Fruit fly (Drosophila melanogaster): ENCODE results near the gene NHP2.

Gene NHP2

dm6 chr3L:14759097-14759795 lies 42.7 kb downstream of the NHP2 start (continued):
- TF ChIP-seq stwl (tag; optimal IDR thresholded peaks at IDR 0.05) (peak; percentile 72), psq (GFP tag; optimal IDR thresholded peaks at IDR 0.05) (peak; percentile 98), CG5953 (GFP tag; IDR thresholded peaks at IDR 0.05) (peak; percentile 98), aop (GFP tag; IDR thresholded peaks at IDR 0.05) (peak; percentile 96), CG7556 (GFP tag; optimal IDR thresholded peaks at IDR 0.05) (peak; percentile 100), CG4328 (GFP tag; optimal IDR thresholded peaks at IDR 0.05) (peak; percentile 100), br (optimal IDR thresholded peaks at IDR 0.05) (no peak), dysf (GFP tag; IDR thresholded peaks at IDR 0.05) (peak; percentile 100), H2.0 (GFP tag; IDR thresholded peaks at IDR 0.05) (peak; percentile 99), sug (tag; optimal IDR thresholded peaks at IDR 0.05) (peak; percentile 100), Doc2 (GFP tag; IDR thresholded peaks at IDR 0.05) (peak; percentile 99), Med (GFP tag) (peak; percentile 100), Ssrp (tag; optimal IDR thresholded peaks at IDR 0.05) (peak; percentile 100), CG10431 (GFP tag; optimal IDR thresholded peaks at IDR 0.05) (peak; percentile 99), CG7745 (tag; optimal IDR thresholded peaks at IDR 0.05) (peak; percentile 87), CG11560 (tag; IDR thresholded peaks at IDR 0.05) (peak; percentile 95), exex (tag; optimal IDR thresholded peaks at IDR 0.05) (peak; percentile 99), Ada2b (GFP tag; IDR thresholded peaks at IDR 0.05) (peak; percentile 99), CG16863 (GFP tag; optimal IDR thresholded peaks at IDR 0.05) (peak; percentile 99), CG4707 (GFP tag; optimal IDR thresholded peaks at IDR 0.05) (peak; percentile 100), nerfin-1 (tag; optimal IDR thresholded peaks at IDR 0.05) (peak; percentile 99), HHEX (GFP tag; optimal IDR thresholded peaks at IDR 0.05) (peak; percentile 100), CG17385 (GFP tag; optimal IDR thresholded peaks at IDR 0.05) (peak; percentile 100), tup (GFP tag; optimal IDR thresholded peaks at IDR 0.05) (peak; percentile 98), Chrac-16 (GFP tag; optimal IDR thresholded peaks at IDR 0.05) (peak; percentile 99), abd-A (tag; optimal IDR thresholded peaks at IDR 0.05) (peak; percentile 97), Jarid2 (GFP tag; optimal IDR thresholded peaks at IDR 0.05) (peak; percentile 98), Rfx (GFP tag; IDR thresholded peaks at IDR 0.05) (peak; percentile 100), tio (GFP tag; optimal IDR thresholded peaks at IDR 0.05) (peak; percentile 100), CG7357 (GFP tag; IDR thresholded peaks at IDR 0.05) (peak; percentile 99), CG33557 (GFP tag; optimal IDR thresholded peaks at IDR 0.05) (peak; percentile 100), CG32767 (GFP tag; IDR thresholded peaks at IDR 0.05) (peak; percentile 100), bsh (GFP tag; optimal IDR thresholded peaks at IDR 0.05) (peak; percentile 99 to 100), CG9609 (GFP tag; optimal IDR thresholded peaks at IDR 0.05) (peak; percentile 99), lov (optimal IDR thresholded peaks at IDR 0.05) (no peak), lov (GFP tag; IDR thresholded peaks at IDR 0.05) (peak; percentile 97), Drgx (GFP tag; IDR thresholded peaks at IDR 0.05) (peak; percentile 100), CG4730 (GFP tag; IDR thresholded peaks at IDR 0.05) (peak; percentile 99), CG8944 (GFP tag; optimal IDR thresholded peaks at IDR 0.05) (peak; percentile 98), dan (GFP tag; IDR thresholded peaks at IDR 0.05) (peak; percentile 96; the same call in 1 of the 2 replicates), CG18764 (GFP tag; optimal IDR thresholded peaks at IDR 0.05) (peak; percentile 99), fu2 (GFP tag; optimal IDR thresholded peaks at IDR 0.05) (peak; percentile 99), sima (GFP tag; optimal IDR thresholded peaks at IDR 0.05) (peak; percentile 97), CG15011 (GFP tag; optimal IDR thresholded peaks at IDR 0.05) (peak; percentile 100), Stat92E (GFP tag; optimal IDR thresholded peaks at IDR 0.05) (peak in 1 of 3 experiments; percentile 99), pfk (GFP tag; optimal IDR thresholded peaks at IDR 0.05) (peak; percentile 83), tx (GFP tag; optimal IDR thresholded peaks at IDR 0.05) (peak; percentile 99), CG8089 (GFP tag; optimal IDR thresholded peaks at IDR 0.05) (peak; percentile 98), eve (GFP tag; optimal IDR thresholded peaks at IDR 0.05) (peak; percentile 35 to 100), CG14441 (GFP tag; IDR thresholded peaks at IDR 0.05) (peak; percentile 99)

All from whole organism, embryonic.